Worm (Caenorhabditis elegans) whole organism, L4/young adult: ENCODE data around the gene C45G9.10.

Experiments used
- W03F9.2 ChIP-seq: fragments of 150-350 bp; optimal IDR thresholded peaks from 2 replicates; lab custom pipeline; 2014; ENCODE audit warnings: missing biosample characterization, missing genetic modification characterization
- dao-5 ChIP-seq: sonication (generic microtip); optimal IDR thresholded peaks from 2 replicates; lab custom pipeline; 2016; ENCODE audit warnings: missing genotype, missing genetic modification characterization, moderate library complexity, missing compliant biosample characterization
- him-1 ChIP-seq: sonication (generic microtip); optimal IDR thresholded peaks from 2 replicates; lab custom pipeline; 2016; ENCODE audit warnings: missing genotype, missing genetic modification reagents, missing genetic modification characterization, missing compliant biosample characterization

DNA sequence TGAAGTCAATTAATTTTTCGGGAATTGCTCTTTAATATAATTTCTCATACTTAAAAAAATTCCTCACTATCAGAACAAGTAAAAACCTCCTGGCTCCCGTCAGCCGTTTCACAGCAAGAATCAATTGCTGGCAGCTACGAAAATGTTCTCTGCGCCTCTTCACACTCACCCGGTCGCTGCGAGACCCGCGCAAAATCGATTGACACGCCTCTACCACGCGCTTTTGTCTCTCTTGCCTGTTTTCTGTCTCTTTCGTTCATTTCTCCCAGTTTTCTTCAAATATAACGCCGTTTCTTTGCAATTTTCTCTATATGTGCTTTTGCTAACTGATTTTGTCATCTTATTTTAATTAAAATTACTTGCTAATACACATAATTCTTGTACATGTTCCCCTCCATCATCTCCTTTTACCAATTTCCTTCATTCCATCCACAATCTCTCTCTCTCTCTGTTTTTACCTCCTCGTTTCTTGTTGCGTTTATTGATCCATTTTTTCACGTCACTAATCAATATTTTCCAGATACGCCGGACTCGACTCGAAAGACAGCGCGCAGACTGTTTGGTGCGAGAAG lies 37.2 kb downstream of the C45G9.10 start, which contains the start of gene pcf-11:
- TF ChIP-seq dao-5 (tag; lab: Kevin White, UChicago) (no peak), him-1 (tag; lab: Kevin White, UChicago) (no peak), W03F9.2 (peak; percentile 34)
